Fruit fly (Drosophila melanogaster): ENCODE results near the gene Uch.

Uch gene

DNA sequence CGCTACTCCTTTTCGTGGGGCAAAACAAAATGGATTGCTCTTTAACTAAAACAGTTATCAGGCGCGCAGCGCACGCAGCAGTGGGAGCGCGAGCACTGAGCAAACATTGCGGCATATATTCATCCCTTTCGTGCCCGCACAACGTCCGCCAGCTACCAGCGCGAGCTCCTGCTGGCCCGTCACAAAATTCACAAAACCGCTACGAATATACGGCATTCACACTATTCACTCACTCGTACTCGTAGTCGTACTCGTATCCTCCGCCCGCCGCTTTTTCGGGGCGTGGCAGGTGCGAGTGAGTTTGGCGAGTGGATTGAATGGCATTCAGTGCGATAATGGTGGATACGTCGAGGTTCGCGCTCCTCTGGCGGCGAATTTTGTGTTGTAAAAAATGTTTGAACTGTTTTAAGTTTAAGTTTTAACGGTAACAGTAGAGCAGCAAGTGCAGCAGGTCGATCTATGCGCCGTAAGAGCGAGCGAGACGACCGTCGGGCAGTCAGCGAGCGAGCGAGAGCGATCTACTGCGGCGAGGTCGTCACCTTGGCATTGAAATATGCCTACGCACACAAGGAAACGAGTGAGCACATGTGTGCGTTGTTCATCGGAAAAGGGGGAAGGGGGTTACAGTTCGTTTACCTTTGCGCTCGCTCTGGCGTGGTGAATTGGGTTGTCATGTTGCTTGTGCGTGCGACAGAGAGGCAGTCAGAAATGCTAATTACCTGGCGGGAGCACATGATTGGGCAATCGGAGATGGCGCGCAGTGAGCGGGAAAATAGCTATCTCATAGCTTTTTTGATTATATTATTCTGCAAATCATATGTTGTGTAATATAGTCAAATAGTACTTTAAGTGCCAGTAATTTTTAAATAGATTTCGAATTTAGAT, 17.2 kb downstream of the Uch start (continued):
- TF ChIP-seq Blimp-1 (GFP tag; optimal IDR thresholded peaks at IDR 0.05) (peak; percentile 16), CG15601 (tag; optimal IDR thresholded peaks at IDR 0.05) (peak; percentile 64), CG8924 (tag; optimal IDR thresholded peaks at IDR 0.05) (peak; percentile 35), mirr (GFP tag; optimal IDR thresholded peaks at IDR 0.05) (peak; percentile 86), CG4617 (GFP tag; optimal IDR thresholded peaks at IDR 0.05; ENCODE audit: borderline replicate concordance) (no peak), CG9437 (GFP tag; optimal IDR thresholded peaks at IDR 0.05) (peak; percentile 1), Spps (tag; optimal IDR thresholded peaks at IDR 0.05) (peak; percentile 25), CG8359 (GFP tag; optimal IDR thresholded peaks at IDR 0.05; ENCODE audit: borderline replicate concordance) (peak; percentile 13), hbn (GFP tag; IDR thresholded peaks at IDR 0.05; ENCODE audit: partially characterized antibody) (no peak), CG10565 (GFP tag; optimal IDR thresholded peaks at IDR 0.05) (no peak), CG17328 (GFP tag; IDR thresholded peaks at IDR 0.05) (no peak), chif (GFP tag; optimal IDR thresholded peaks at IDR 0.05) (peak; percentile 9 to 10), Elba2 (GFP tag; optimal IDR thresholded peaks at IDR 0.05) (no peak), Gsc (GFP tag; IDR thresholded peaks at IDR 0.05) (no peak), CG2116 (GFP tag; optimal IDR thresholded peaks at IDR 0.05) (peak; percentile 52), NC2α (GFP tag; optimal IDR thresholded peaks at IDR 0.05) (no peak), fd64A (GFP tag; optimal IDR thresholded peaks at IDR 0.05) (peak; percentile 66), al (GFP tag; IDR thresholded peaks at IDR 0.05) (no peak), CG9932 (GFP tag; IDR thresholded peaks at IDR 0.05) (no peak), Nf-YA (GFP tag; IDR thresholded peaks at IDR 0.05) (no peak), emc (GFP tag; optimal IDR thresholded peaks at IDR 0.05) (no peak), D (optimal IDR thresholded peaks at IDR 0.05) (peak; percentile 91), D (GFP tag; optimal IDR thresholded peaks at IDR 0.05) (peak; percentile 16), MBD-R2 (GFP tag; IDR thresholded peaks at IDR 0.05) (no peak), CG17612 (GFP tag; IDR thresholded peaks at IDR 0.05) (no peak), Dad (GFP tag; optimal IDR thresholded peaks at IDR 0.05) (peak; percentile 9), jigr1 (GFP tag; IDR thresholded peaks at IDR 0.05) (no peak), Poxn (GFP tag; IDR thresholded peaks at IDR 0.05) (no peak), CG18011 (GFP tag; optimal IDR thresholded peaks at IDR 0.05) (no peak), MTF-1 (GFP tag; optimal IDR thresholded peaks at IDR 0.05; ENCODE audit: borderline replicate concordance) (peak; percentile 42), gcm2 (GFP tag; optimal IDR thresholded peaks at IDR 0.05) (no peak), CG8478 (optimal IDR thresholded peaks at IDR 0.05) (peak; percentile 94), ara (GFP tag; IDR thresholded peaks at IDR 0.05) (no peak), CG13123 (GFP tag; optimal IDR thresholded peaks at IDR 0.05) (peak; percentile 1), bcd (GFP tag; optimal IDR thresholded peaks at IDR 0.05) (no peak), CG7357 (GFP tag; IDR thresholded peaks at IDR 0.05) (peak; percentile 87), CG15269 (tag; optimal IDR thresholded peaks at IDR 0.05) (peak; percentile 64), da (GFP tag; optimal IDR thresholded peaks at IDR 0.05) (peak; percentile 10), B-H1 (GFP tag; IDR thresholded peaks at IDR 0.05) (no peak), TFAM (GFP tag; optimal IDR thresholded peaks at IDR 0.05) (no peak), CG10274 (GFP tag; optimal IDR thresholded peaks at IDR 0.05) (no peak), slou (GFP tag; optimal IDR thresholded peaks at IDR 0.05) (peak; percentile 61), Neu2 (GFP tag; optimal IDR thresholded peaks at IDR 0.05; ENCODE audit: borderline replicate concordance) (no peak), chn (GFP tag; optimal IDR thresholded peaks at IDR 0.05) (peak; percentile 69), Optix (GFP tag; IDR thresholded peaks at IDR 0.05) (no peak), HLH3B (GFP tag; IDR thresholded peaks at IDR 0.05) (no peak), CG32767 (GFP tag; IDR thresholded peaks at IDR 0.05) (no peak), fd96Cb (tag; optimal IDR thresholded peaks at IDR 0.05) (no peak), CG34224 (GFP tag; IDR thresholded peaks at IDR 0.05; ENCODE audit: partially characterized antibody) (no peak), tna (GFP tag; IDR thresholded peaks at IDR 0.05; ENCODE audit: partially characterized antibody) (no peak)
